Worm (Caenorhabditis elegans): ENCODE data around the gene unc-86.

ce11 chrIII:8172609-8173133 is 43.5 kb downstream of the unc-86 start:
- no peak for TF ChIP-seq ztf-4 (tag; optimal IDR thresholded peaks at IDR 0.05)
- no peak for TF ChIP-seq nhr-11 (tag; optimal IDR thresholded peaks at IDR 0.05)
- TF ChIP-seq nhr-6 (tag; optimal IDR thresholded peaks at IDR 0.05), result no peak
- no peak for TF ChIP-seq skn-1 (tag; optimal IDR thresholded peaks at IDR 0.05)
- TF ChIP-seq aly-2 (tag; optimal IDR thresholded peaks at IDR 0.05), result no peak
- no peak for TF ChIP-seq unc-39 (tag; optimal IDR thresholded peaks at IDR 0.05)
- TF ChIP-seq ztf-11 (tag; optimal IDR thresholded peaks at IDR 0.05), result no peak
- no peak for TF ChIP-seq blmp-1 (tag; optimal IDR thresholded peaks at IDR 0.05; ENCODE audit: insufficient read depth)
- no peak for TF ChIP-seq ama-1 (optimal IDR thresholded peaks at IDR 0.05)
- TF ChIP-seq Y55F3AM.14 (GFP tag; optimal IDR thresholded peaks at IDR 0.05), result no peak
- TF ChIP-seq F13H6.1 (tag; optimal IDR thresholded peaks at IDR 0.05), result no peak
- no peak for TF ChIP-seq elt-1 (tag; optimal IDR thresholded peaks at IDR 0.05)
- TF ChIP-seq lsy-2 (tag; optimal IDR thresholded peaks at IDR 0.05), result no peak

Measured in whole organism, L2 larva.